Worm (Caenorhabditis elegans) whole organism, mixed stage, embryonic: ENCODE data around the gene rpn-5.

ENCODE experiments used
- M03D4.4 ChIP-seq: sonication (generic microtip); optimal IDR thresholded peaks from 2 replicates; lab custom pipeline; 2017; ENCODE audit warnings: mild to moderate bottlenecking, missing genetic modification characterization, missing compliant biosample characterization
- bed-3 ChIP-seq: fragments of 200-800 bp; sonication (Bioruptor generic); optimal IDR thresholded peaks from 3 replicates; lab custom pipeline; 2018; ENCODE audit warnings: mild to moderate bottlenecking, missing genetic modification characterization, moderate library complexity, missing compliant biosample characterization
- elt-3 ChIP-seq: fragments of 150-350 bp; optimal IDR thresholded peaks from 2 replicates; lab custom pipeline; 2014; ENCODE audit warnings: missing biosample characterization, missing genetic modification characterization
- lin-13 ChIP-seq: fragments of 150-350 bp; optimal IDR thresholded peaks from 2 replicates; lab custom pipeline; 2014; ENCODE audit warnings: missing biosample characterization, missing genetic modification characterization
- nhr-12 ChIP-seq: fragments of 150-350 bp; optimal IDR thresholded peaks from 2 replicates; lab custom pipeline; 2014; ENCODE audit warnings: missing biosample characterization, missing genetic modification characterization
- nhr-237 ChIP-seq: fragments of 150-350 bp; optimal IDR thresholded peaks from 2 replicates; lab custom pipeline; 2014; ENCODE audit warnings: missing biosample characterization, missing genetic modification characterization
- nhr-28 ChIP-seq: fragments of 150-350 bp; optimal IDR thresholded peaks from 2 replicates; lab custom pipeline; 2014; ENCODE audit warnings: missing biosample characterization, missing genetic modification characterization
- snpc-4 ChIP-seq: fragments of 150-350 bp; optimal IDR thresholded peaks from 2 replicates; lab custom pipeline; 2014; ENCODE audit warnings: missing biosample characterization, missing genetic modification characterization
- unc-39 ChIP-seq: fragments of 150-350 bp; optimal IDR thresholded peaks from 2 replicates; lab custom pipeline; 2014; ENCODE audit warnings: missing biosample characterization, missing genetic modification characterization
- zip-8 ChIP-seq: fragments of 150-350 bp; optimal IDR thresholded peaks from 2 replicates; lab custom pipeline; 2014; ENCODE audit warnings: missing biosample characterization, missing genetic modification characterization
- ztf-11 ChIP-seq: fragments of 150-350 bp; optimal IDR thresholded peaks from 2 replicates; lab custom pipeline; 2014; ENCODE audit warnings: missing biosample characterization, missing genetic modification characterization

ce11 chrII:4673670-4674069 is 24.6 kb downstream of the rpn-5 start:
- TF ChIP-seq nhr-237 (tag; lab: Kevin White, UChicago) (no peak), elt-3 (tag; lab: Kevin White, UChicago) (no peak), ztf-11 (tag; lab: Kevin White, UChicago) (no peak), M03D4.4 (tag; lab: Kevin White, UChicago) (no peak), lin-13 (tag; lab: Kevin White, UChicago) (no peak), nhr-12 (no peak), zip-8 (tag; lab: Kevin White, UChicago) (no peak), unc-39 (no peak), snpc-4 (tag; lab: Kevin White, UChicago) (no peak), bed-3 (GFP tag; lab: Kevin White, UChicago) (no peak), nhr-28 (tag; lab: Kevin White, UChicago) (no peak)
